Worm (Caenorhabditis elegans) whole organism, L1 larva: Measurements from ENCODE around the gene B0302.2.

Experiments
- C04F5.9 ChIP-seq: sonication (generic microtip); optimal IDR thresholded peaks from 2 replicates; lab custom pipeline; 2016; ENCODE audit warnings: missing genetic modification characterization, missing compliant biosample characterization
- C16A3.4 ChIP-seq: fragments of 150-350 bp; optimal IDR thresholded peaks from 2 replicates; lab custom pipeline; 2014; ENCODE audit warnings: missing biosample characterization, missing genetic modification characterization
- F16B12.6 ChIP-seq: fragments of 150-350 bp; optimal IDR thresholded peaks from 2 replicates; lab custom pipeline; 2014; ENCODE audit warnings: missing biosample characterization, missing genetic modification characterization
- ama-1 ChIP-seq: fragments of 150-350 bp; optimal IDR thresholded peaks from 2 replicates; lab custom pipeline; 2014
- ceh-8 ChIP-seq: fragments of 200-800 bp; sonication (Bioruptor generic); optimal IDR thresholded peaks from 2 replicates; lab custom pipeline; 2018; ENCODE audit warnings: mild to moderate bottlenecking, missing genetic modification characterization, moderate library complexity, missing compliant biosample characterization
- ceh-82 ChIP-seq, 3 experiments: fragments of 150-350 bp in 1 of 3; sonication (generic microtip) in 2 of 3; optimal IDR thresholded peaks; 2 replicates each; lab custom pipeline; 2014 to 2017; ENCODE audit warnings: missing biosample characterization in 3 of 3, missing genetic modification characterization in 3 of 3
- ceh-88 ChIP-seq: fragments of 200-800 bp; sonication (Bioruptor generic); IDR thresholded peaks from 2 replicates; pipeline ENCODE4 v1.3.6; 2022; ENCODE audit warnings: missing genetic modification characterization, missing compliant biosample characterization
- ces-1 ChIP-seq: fragments of 150-350 bp; optimal IDR thresholded peaks from 2 replicates; lab custom pipeline; 2014; ENCODE audit warnings: missing biosample characterization, missing genetic modification reagents, missing genetic modification characterization
- dpl-1 ChIP-seq, 3 experiments: fragments of 150-350 bp in 2 of 3; sonication (generic microtip) in 1 of 3; optimal IDR thresholded peaks; 2 replicates each; lab custom pipeline; 2014 to 2017; ENCODE audit warnings: missing biosample characterization in 3 of 3, missing genetic modification characterization in 3 of 3, missing genetic modification reagents in 3 of 3
- efl-1 ChIP-seq, 4 experiments: fragments of 150-350 bp; optimal IDR thresholded peaks in 3 of 4; peaks in 1 of 4; 1 replicate in 1 of 4; 2 replicates in 3 of 4; lab custom pipeline; 2014; ENCODE audit warnings: missing biosample characterization in 2 of 4, missing genetic modification characterization in 2 of 4, missing genetic modification reagents in 2 of 4
- efl-3 ChIP-seq: fragments of 200-800 bp; sonication (Bioruptor generic); optimal IDR thresholded peaks from 2 replicates; lab custom pipeline; 2018; ENCODE audit warnings: mild to moderate bottlenecking, missing genetic modification characterization, missing compliant biosample characterization
- egl-27 ChIP-seq, 2 experiments: fragments of 150-350 bp in 1 of 2; sonication (generic microtip); optimal IDR thresholded peaks; 3 replicates each; lab custom pipeline; 2017 to 2018; ENCODE audit warnings: missing biosample characterization in 2 of 2, missing genetic modification characterization in 2 of 2, missing genetic modification reagents in 2 of 2
- elt-2 ChIP-seq: sonication (generic microtip); optimal IDR thresholded peaks from 2 replicates; lab custom pipeline; 2016; ENCODE audit warnings: missing genetic modification characterization, mild to moderate bottlenecking, inconsistent platforms, missing compliant biosample characterization, missing genetic modification reagents
- fkh-10 ChIP-seq: sonication (generic microtip); optimal IDR thresholded peaks from 2 replicates; lab custom pipeline; 2017; ENCODE audit warnings: missing biosample characterization, missing genetic modification reagents, missing genetic modification characterization
- fkh-4 ChIP-seq: sonication (generic microtip); optimal IDR thresholded peaks from 2 replicates; lab custom pipeline; 2016; ENCODE audit warnings: missing compliant biosample characterization, missing genetic modification characterization, borderline replicate concordance
- fkh-8 ChIP-seq: sonication (generic microtip); optimal IDR thresholded peaks from 2 replicates; lab custom pipeline; 2016; ENCODE audit warnings: mild to moderate bottlenecking, missing genetic modification characterization, missing compliant biosample characterization
- fos-1 ChIP-seq: fragments of 150-350 bp; optimal IDR thresholded peaks from 2 replicates; lab custom pipeline; 2014; ENCODE audit warnings: missing biosample characterization, missing genetic modification characterization
- hpl-2 ChIP-seq: fragments of 150-350 bp; optimal IDR thresholded peaks from 2 replicates; lab custom pipeline; 2014; ENCODE audit warnings: missing biosample characterization, missing genetic modification reagents, missing genetic modification characterization
- irx-1 ChIP-seq: sonication (generic microtip); optimal IDR thresholded peaks from 2 replicates; lab custom pipeline; 2016; ENCODE audit warnings: missing genetic modification characterization, missing compliant biosample characterization
- isw-1 ChIP-seq: fragments of 200-800 bp; sonication (Bioruptor generic); IDR thresholded peaks from 2 replicates; pipeline ENCODE4 v1.3.6; 2022; ENCODE audit warnings: missing genetic modification characterization, missing compliant biosample characterization
- jun-1 ChIP-seq: fragments of 150-350 bp; optimal IDR thresholded peaks from 2 replicates; lab custom pipeline; 2014; ENCODE audit warnings: missing biosample characterization, missing genetic modification reagents, missing genetic modification characterization
- lin-14 ChIP-seq: fragments of 200-800 bp; sonication (Bioruptor generic); optimal IDR thresholded peaks from 2 replicates; lab custom pipeline; 2018; ENCODE audit warnings: mild to moderate bottlenecking, missing genetic modification characterization, moderate library complexity, missing compliant biosample characterization
- lin-15B ChIP-seq: fragments of 150-350 bp; sonication (generic microtip); optimal IDR thresholded peaks from 3 replicates; lab custom pipeline; 2014; ENCODE audit warnings: missing biosample characterization, missing genetic modification characterization
- lin-39 ChIP-seq: fragments of 150-350 bp; optimal IDR thresholded peaks from 2 replicates; lab custom pipeline; 2014; ENCODE audit warnings: missing biosample characterization, missing genetic modification reagents, missing genetic modification characterization
- nhr-11 ChIP-seq: fragments of 150-350 bp; optimal IDR thresholded peaks from 2 replicates; lab custom pipeline; 2014; ENCODE audit warnings: missing biosample characterization, missing genetic modification characterization
- nhr-19 ChIP-seq: fragments of 200-800 bp; sonication (Bioruptor generic); conservative IDR thresholded peaks from 2 replicates; pipeline ENCODE4 v1.3.6; 2022; ENCODE audit warnings: missing genetic modification characterization, missing compliant biosample characterization
- nhr-28 ChIP-seq: fragments of 150-350 bp; optimal IDR thresholded peaks from 2 replicates; lab custom pipeline; 2014; ENCODE audit warnings: missing biosample characterization, missing genetic modification characterization
- nhr-71 ChIP-seq: sonication (generic microtip); optimal IDR thresholded peaks from 2 replicates; lab custom pipeline; 2016; ENCODE audit warnings: mild to moderate bottlenecking, missing genetic modification characterization, moderate library complexity, missing compliant biosample characterization
- nhr-84 ChIP-seq: sonication (generic microtip); optimal IDR thresholded peaks from 2 replicates; lab custom pipeline; 2017; ENCODE audit warnings: missing biosample characterization, missing genetic modification characterization
- nhr-85 ChIP-seq: sonication (generic microtip); peaks from one replicate; lab custom pipeline; 2016; ENCODE audit warnings: missing genetic modification characterization, inconsistent platforms, missing compliant biosample characterization
- snpc-4 ChIP-seq: fragments of 150-350 bp; optimal IDR thresholded peaks from 2 replicates; lab custom pipeline; 2014; ENCODE audit warnings: missing biosample characterization, missing genetic modification characterization
- sox-4 ChIP-seq: sonication (generic microtip); optimal IDR thresholded peaks from 2 replicates; lab custom pipeline; 2016; ENCODE audit warnings: missing genetic modification characterization, missing compliant biosample characterization
- tbx-2 ChIP-seq: sonication (generic microtip); optimal IDR thresholded peaks from 2 replicates; lab custom pipeline; 2016; ENCODE audit warnings: missing genetic modification characterization, missing compliant biosample characterization
- tlp-1 ChIP-seq: fragments of 150-350 bp; optimal IDR thresholded peaks from 2 replicates; lab custom pipeline; 2014; ENCODE audit warnings: missing biosample characterization, missing genetic modification characterization
- unc-98 ChIP-seq: fragments of 200-800 bp; sonication (Bioruptor generic); IDR thresholded peaks from 2 replicates; pipeline ENCODE4 v1.3.6; 2022; ENCODE audit warnings: missing genetic modification characterization, missing compliant biosample characterization
- xbp-1 ChIP-seq: sonication (generic microtip); optimal IDR thresholded peaks from 2 replicates; lab custom pipeline; 2016; ENCODE audit warnings: missing genetic modification characterization, missing compliant biosample characterization
- zag-1 ChIP-seq: fragments of 150-350 bp; optimal IDR thresholded peaks from 2 replicates; lab custom pipeline; 2014; ENCODE audit warnings: missing biosample characterization, missing genetic modification characterization
- ztf-11 ChIP-seq, 2 experiments: sonication (generic microtip); optimal IDR thresholded peaks; 2 replicates each; lab custom pipeline; 2016 to 2017; ENCODE audit warnings: missing genetic modification characterization in 2 of 2, missing biosample characterization in 1 of 2, missing compliant biosample characterization in 1 of 2
- ztf-4 ChIP-seq: fragments of 150-350 bp; optimal IDR thresholded peaks from 2 replicates; lab custom pipeline; 2014; ENCODE audit warnings: missing biosample characterization, missing genetic modification characterization

B0302.2 gene

ce11 chrX:17157089-17157488, 21.2 kb upstream of the B0302.2 start:
- TF ChIP-seq unc-98 (GFP tag; lab: Robert Waterston, UW) (no peak), elt-2 (tag; lab: Kevin White, UChicago) (no peak), fkh-4 (no peak), F16B12.6 (tag; lab: Kevin White, UChicago) (no peak), ceh-8 (GFP tag; lab: Kevin White, UChicago) (no peak), ama-1 (no peak), ceh-82 (tag; optimal IDR thresholded peaks at IDR 0.05; lab: Kevin White, UChicago) (no peak), C04F5.9 (no peak), ces-1 (GFP tag; lab: Kevin White, UChicago) (no peak), dpl-1 (GFP tag; optimal IDR thresholded peaks at IDR 0.05; lab: Kevin White, UChicago) (no peak), sox-4 (tag; lab: Kevin White, UChicago) (no peak)
- TF ChIP-seq, all 84 proteins: peak for 0

- TF ChIP-seq egl-27 (tag; optimal IDR thresholded peaks at IDR 0.05; lab: Kevin White, UChicago) (no peak), fos-1 (no peak), jun-1 (tag; lab: Kevin White, UChicago) (no peak), efl-3 (GFP tag; lab: Kevin White, UChicago) (no peak), sox-4 (tag; lab: Kevin White, UChicago) (no peak), nhr-71 (tag; lab: Kevin White, UChicago) (no peak), nhr-84 (tag; lab: Kevin White, UChicago) (no peak), tbx-2 (tag; lab: Kevin White, UChicago) (no peak), nhr-28 (no peak), nhr-19 (GFP tag; lab: Robert Waterston, UW) (no peak), lin-15B (tag; lab: Kevin White, UChicago) (no peak), ztf-11 (tag; optimal IDR thresholded peaks at IDR 0.05; lab: Kevin White, UChicago) (no peak), ceh-88 (GFP tag; lab: Robert Waterston, UW) (no peak), efl-1 (optimal IDR thresholded peaks at IDR 0.05; lab: Kevin White, UChicago) (no peak), efl-1 (GFP tag; optimal IDR thresholded peaks at IDR 0.05 in 1 of 2; lab: Kevin White, UChicago) (no peak), F16B12.6 (tag; lab: Kevin White, UChicago) (no peak), isw-1 (GFP tag; lab: Robert Waterston, UW) (no peak), fkh-8 (tag; lab: Kevin White, UChicago) (no peak), ceh-8 (GFP tag; lab: Kevin White, UChicago) (no peak), irx-1 (tag; lab: Kevin White, UChicago) (no peak), hpl-2 (GFP tag; lab: Kevin White, UChicago) (no peak)
These were observed 20.5 kb upstream of the B0302.2 start, which contains the start of gene npr-21 for ce11 chrX:17157868-17158267. Gene npr-21, minus strand, starts transcription at chrX:17157968.

- no peak for TF ChIP-seq ceh-8 (GFP tag; lab: Kevin White, UChicago)
- no peak for TF ChIP-seq nhr-19 (GFP tag; lab: Robert Waterston, UW)
- peak; percentile 24 for TF ChIP-seq fkh-10 (GFP tag; lab: Kevin White, UChicago)
- peak; percentile 1 for TF ChIP-seq lin-14
- peak; percentile 25 for TF ChIP-seq nhr-85
These were observed 10.3 kb upstream of the B0302.2 start for ce11 chrX:17168086-17168485.

ce11 chrX:17170401-17170800, 7.9 kb upstream of the B0302.2 start:
- TF ChIP-seq lin-39 (tag; lab: Kevin White, UChicago): no peak
- no peak for TF ChIP-seq C16A3.4 (tag; lab: Kevin White, UChicago)
- TF ChIP-seq snpc-4 (tag; lab: Kevin White, UChicago): no peak
- no peak for TF ChIP-seq unc-98 (GFP tag; lab: Robert Waterston, UW)
- no peak for TF ChIP-seq tbx-2 (tag; lab: Kevin White, UChicago)
- no peak for TF ChIP-seq zag-1 (tag; lab: Kevin White, UChicago)
- TF ChIP-seq fos-1: no peak
- TF ChIP-seq nhr-11 (tag; lab: Kevin White, UChicago): no peak
- no peak for TF ChIP-seq ztf-4 (tag; lab: Kevin White, UChicago)
- no peak for TF ChIP-seq tlp-1 (tag; lab: Kevin White, UChicago)
- no peak for TF ChIP-seq xbp-1 (tag; lab: Kevin White, UChicago)
- no peak for TF ChIP-seq hpl-2 (GFP tag; lab: Kevin White, UChicago)
- TF ChIP-seq dpl-1 (GFP tag; optimal IDR thresholded peaks at IDR 0.05; lab: Kevin White, UChicago): no peak
